Fruit fly (Drosophila melanogaster): ENCODE results near the gene eIF4E1.

The eIF4E1 gene

DNA sequence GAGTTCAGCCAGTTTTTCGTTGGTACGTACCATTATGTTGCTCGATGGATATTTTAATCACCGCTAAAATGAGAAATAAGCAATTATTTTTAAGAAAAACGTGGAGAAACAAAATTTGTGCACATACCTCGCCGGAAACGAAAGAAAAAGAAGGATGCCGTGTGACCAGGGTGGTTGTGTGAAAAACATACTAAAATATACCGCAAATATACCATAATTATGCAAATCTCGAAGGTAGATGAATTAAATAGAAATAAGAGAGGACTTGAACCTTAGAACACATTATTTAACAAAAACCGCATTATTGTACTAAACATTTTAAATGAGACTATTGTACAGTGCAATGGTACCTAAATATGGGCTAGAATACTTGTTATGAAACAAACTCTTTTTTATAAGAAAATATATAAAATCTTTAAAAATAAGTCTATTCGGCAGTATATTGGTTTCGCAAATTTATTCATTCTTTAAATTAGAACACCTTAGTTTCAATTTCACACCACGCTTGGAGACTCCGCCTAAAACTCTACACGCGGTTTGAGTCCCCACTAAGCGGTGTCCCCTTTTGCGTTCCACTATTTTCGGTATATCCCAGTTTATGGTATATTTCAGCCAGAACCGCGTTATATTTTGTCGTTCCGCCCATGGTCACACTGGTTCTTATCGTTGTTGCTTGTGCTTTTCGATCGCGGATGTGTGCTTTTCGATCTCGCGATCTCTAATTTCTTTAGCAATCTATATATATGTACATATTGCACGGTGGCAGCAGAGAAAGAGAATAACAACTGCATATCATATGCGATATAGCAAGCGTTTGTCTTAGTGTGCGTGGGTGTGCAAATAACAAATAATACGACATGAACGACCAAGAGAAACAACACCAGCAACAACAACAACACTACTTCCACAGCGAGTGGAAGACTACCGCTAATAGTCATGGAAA, 27.7 kb upstream of the eIF4E1 start, which contains the start of the genes RpS17 and MTF-1 (continued):
- TF ChIP-seq sage (GFP tag; optimal IDR thresholded peaks at IDR 0.05) = peak; percentile 20
- peak; percentile 30 for TF ChIP-seq OdsH (GFP tag; optimal IDR thresholded peaks at IDR 0.05)
- no peak for TF ChIP-seq ey (GFP tag; optimal IDR thresholded peaks at IDR 0.05)

DNA sequence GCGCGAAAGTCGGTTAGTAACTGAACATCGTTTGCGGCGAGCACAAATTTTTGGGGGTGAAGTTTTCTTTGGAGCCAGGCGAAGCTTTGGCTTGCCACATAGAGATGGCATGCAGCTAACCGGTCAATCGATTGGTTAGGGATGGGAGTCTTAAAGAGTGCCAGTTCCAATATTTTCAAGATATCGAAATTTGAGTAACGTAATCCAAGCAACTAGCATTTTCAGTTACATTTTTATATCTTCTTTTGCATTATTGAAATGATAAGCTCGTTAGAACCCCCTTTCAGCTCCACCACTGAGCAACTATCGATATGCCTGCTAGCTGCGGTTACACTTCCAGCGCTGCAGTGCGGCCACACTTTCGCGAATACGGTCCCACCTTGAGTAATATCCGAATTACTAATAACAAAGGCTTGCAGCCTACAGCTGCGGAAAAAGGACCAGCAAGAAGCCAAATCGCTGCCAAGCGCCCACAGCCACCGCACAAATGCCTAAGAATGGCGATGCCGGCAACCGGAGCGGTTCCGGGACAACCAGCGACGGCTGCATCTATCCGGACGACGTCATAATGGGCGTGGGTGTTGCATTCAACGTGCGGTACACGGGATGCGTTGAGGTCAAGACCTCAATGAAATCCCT, 24.5 kb upstream of the eIF4E1 start, which contains the start of the genes Atat and Shc:
Gene Atat (minus strand): TSS at position 103 of the 639 bp plus-strand sequence.
Gene Shc (plus strand): TSS at position 355 of the 639 bp plus-strand sequence.
- TF ChIP-seq Rel (GFP tag; optimal IDR thresholded peaks at IDR 0.05) (peak; percentile 50), Rel (tag; optimal IDR thresholded peaks at IDR 0.05) (peak; percentile 91), br (GFP tag; optimal IDR thresholded peaks at IDR 0.05) (peak; percentile 99), brk (GFP tag; optimal IDR thresholded peaks at IDR 0.05) (peak; percentile 93), ey (GFP tag; optimal IDR thresholded peaks at IDR 0.05) (peak; percentile 99), GATAd (GFP tag; optimal IDR thresholded peaks at IDR 0.05) (peak; percentile 97), CG9705 (GFP tag; optimal IDR thresholded peaks at IDR 0.05) (peak; percentile 99), Hnf4 (GFP tag; optimal IDR thresholded peaks at IDR 0.05) (peak; percentile 99), Dif (GFP tag; optimal IDR thresholded peaks at IDR 0.05; ENCODE audit: partially characterized antibody) (no peak), Hr83 (GFP tag; optimal IDR thresholded peaks at IDR 0.05; ENCODE audit: poor library complexity, severe bottlenecking) (peak; percentile 98), N (GFP tag; optimal IDR thresholded peaks at IDR 0.05) (no peak), Mio (GFP tag; optimal IDR thresholded peaks at IDR 0.05) (peak; percentile 94), rgr (GFP tag; optimal IDR thresholded peaks at IDR 0.05) (peak; percentile 99), pan (optimal IDR thresholded peaks at IDR 0.05) (no peak), dmrt93B (GFP tag; optimal IDR thresholded peaks at IDR 0.05) (peak; percentile 100), psq (GFP tag; optimal IDR thresholded peaks at IDR 0.05) (peak; percentile 97), dsf (GFP tag; optimal IDR thresholded peaks at IDR 0.05; ENCODE audit: borderline replicate concordance) (peak; percentile 97), HLH106 (tag; optimal IDR thresholded peaks at IDR 0.05) (peak; percentile 99), Abd-B (GFP tag; optimal IDR thresholded peaks at IDR 0.05) (no peak), sv (GFP tag; optimal IDR thresholded peaks at IDR 0.05) (peak; percentile 99), fru (GFP tag; optimal IDR thresholded peaks at IDR 0.05) (peak; percentile 99), woc (GFP tag; optimal IDR thresholded peaks at IDR 0.05) (peak; percentile 99), Dfd (GFP tag; optimal IDR thresholded peaks at IDR 0.05) (peak; percentile 97), tai (GFP tag; optimal IDR thresholded peaks at IDR 0.05) (peak; percentile 99), foxo (GFP tag; optimal IDR thresholded peaks at IDR 0.05) (peak; percentile 91 to 99), Myc (optimal IDR thresholded peaks at IDR 0.05) (peak; percentile 20), OdsH (GFP tag; optimal IDR thresholded peaks at IDR 0.05) (peak; percentile 99), CrebA (GFP tag; optimal IDR thresholded peaks at IDR 0.05; ENCODE audit: borderline replicate concordance) (no peak), CG32264 (GFP tag; optimal IDR thresholded peaks at IDR 0.05) (peak; percentile 97), lola (GFP tag; optimal IDR thresholded peaks at IDR 0.05) (no peak), Jra (GFP tag; optimal IDR thresholded peaks at IDR 0.05) (peak; percentile 98), Vsx2 (GFP tag; optimal IDR thresholded peaks at IDR 0.05; ENCODE audit: partially characterized antibody) (no peak), usp (GFP tag; optimal IDR thresholded peaks at IDR 0.05) (peak; percentile 11), dl (GFP tag; optimal IDR thresholded peaks at IDR 0.05; ENCODE audit: insufficient read depth in 1 of 2, partially characterized antibody in 2 of 2) (no peak), Hr78 (GFP tag; optimal IDR thresholded peaks at IDR 0.05) (no peak), Sp1 (GFP tag; optimal IDR thresholded peaks at IDR 0.05) (peak; percentile 98), h (GFP tag; optimal IDR thresholded peaks at IDR 0.05) (peak; percentile 99), sage (GFP tag; optimal IDR thresholded peaks at IDR 0.05) (peak; percentile 91), jim (GFP tag; optimal IDR thresholded peaks at IDR 0.05) (peak; percentile 94)
